Fruit fly (Drosophila melanogaster) whole organism, embryonic: ENCODE measurements around the gene CG31816.
A peak's percentile ranks its signal among the peaks of the same experiment; 100 is the strongest.

Experiments
- Bdp1 ChIP-seq: fragments of 200-800 bp; sonication (Bioruptor generic); optimal IDR thresholded peaks from 3 replicates; lab custom pipeline; 2016; ENCODE audit warnings: missing biosample characterization, missing genetic modification characterization
- Bgb ChIP-seq: fragments of 200-800 bp; sonication (Bioruptor generic); IDR thresholded peaks from 2 replicates; pipeline ENCODE4 v1.3.6; 2022; ENCODE audit warnings: missing biosample characterization, missing genetic modification characterization; ENCODE audit not compliant: partially characterized antibody
- Blimp-1 ChIP-seq: fragments of 200-800 bp; sonication (Bioruptor generic); optimal IDR thresholded peaks from 3 replicates; lab custom pipeline; 2018; ENCODE audit warnings: missing biosample characterization, missing genetic modification characterization, mild to moderate bottlenecking, moderate library complexity, missing genetic modification reagents
- CG1024 ChIP-seq: fragments of 200-800 bp; sonication (Bioruptor generic); IDR thresholded peaks from 2 replicates; pipeline ENCODE4 v1.3.6; 2022; ENCODE audit warnings: missing biosample characterization, missing genetic modification characterization
- CG10267 ChIP-seq: fragments of 200-800 bp; sonication (Bioruptor generic); optimal IDR thresholded peaks from 2 replicates; lab custom pipeline; 2018; ENCODE audit warnings: missing biosample characterization, mild to moderate bottlenecking, missing genetic modification characterization, moderate library complexity
- CG11695 ChIP-seq: fragments of 200-800 bp; sonication (Bioruptor generic); IDR thresholded peaks from 3 replicates; pipeline ENCODE4 v1.3.6; 2022; ENCODE audit warnings: missing biosample characterization, missing genetic modification characterization
- CG12219 ChIP-seq: fragments of 200-800 bp; sonication (Bioruptor generic); optimal IDR thresholded peaks from 3 replicates; lab custom pipeline; 2018; ENCODE audit warnings: missing biosample characterization, mild to moderate bottlenecking, missing genetic modification characterization
- CG14667 ChIP-seq: fragments of 200-800 bp; sonication (Bioruptor generic); IDR thresholded peaks from 2 replicates; pipeline ENCODE4 v1.3.6; 2022; ENCODE audit warnings: missing biosample characterization, missing genetic modification characterization
- CG14965 ChIP-seq: fragments of 200-800 bp; sonication (Bioruptor generic); optimal IDR thresholded peaks from 2 replicates; lab custom pipeline; 2016; ENCODE audit warnings: missing biosample characterization, missing genetic modification characterization, borderline replicate concordance
- CG15601 ChIP-seq: fragments of 200-800 bp; sonication (Bioruptor generic); optimal IDR thresholded peaks from 3 replicates; lab custom pipeline; 2019; ENCODE audit warnings: missing biosample characterization, mild to moderate bottlenecking, missing genetic modification characterization, moderate library complexity
- CG18011 ChIP-seq: fragments of 200-800 bp; sonication (Bioruptor generic); optimal IDR thresholded peaks from 2 replicates; lab custom pipeline; 2017; ENCODE audit warnings: missing biosample characterization, missing genetic modification characterization, mild to moderate bottlenecking, moderate library complexity, missing genotype
- CG18476 ChIP-seq: fragments of 200-800 bp; sonication (Bioruptor generic); optimal IDR thresholded peaks from 2 replicates; lab custom pipeline; 2016; ENCODE audit warnings: missing biosample characterization, mild to moderate bottlenecking, missing genetic modification characterization
- CG31441 ChIP-seq: fragments of 200-800 bp; sonication (Bioruptor generic); IDR thresholded peaks from 2 replicates; pipeline ENCODE4 v1.3.6; 2022; ENCODE audit warnings: missing biosample characterization, missing genetic modification characterization
- CG3407 ChIP-seq: fragments of 200-800 bp; sonication (Bioruptor generic); optimal IDR thresholded peaks from 2 replicates; lab custom pipeline; 2018; ENCODE audit warnings: missing biosample characterization, mild to moderate bottlenecking, missing genetic modification characterization
- CG3726 ChIP-seq: fragments of 200-800 bp; sonication (Bioruptor generic); IDR thresholded peaks from 3 replicates; pipeline ENCODE4, ENCODE4 v1.3.6; 2022; ENCODE audit warnings: missing biosample characterization, missing genetic modification characterization
- CG3838 ChIP-seq: fragments of 200-800 bp; sonication (Bioruptor generic); optimal IDR thresholded peaks from 3 replicates; lab custom pipeline; 2016; ENCODE audit warnings: missing biosample characterization, missing genetic modification characterization
- CG4328 ChIP-seq: fragments of 200-800 bp; sonication (Bioruptor generic); optimal IDR thresholded peaks from 3 replicates; lab custom pipeline; 2017; ENCODE audit warnings: missing biosample characterization, missing genetic modification reagents, missing genetic modification characterization
- CG4617 ChIP-seq: fragments of 200-800 bp; sonication (Bioruptor generic); optimal IDR thresholded peaks from 3 replicates; lab custom pipeline; 2016; ENCODE audit warnings: missing biosample characterization, missing genetic modification characterization, borderline replicate concordance
- CG7271 ChIP-seq: fragments of 200-800 bp; sonication (Bioruptor generic); optimal IDR thresholded peaks from 2 replicates; lab custom pipeline; 2018; ENCODE audit warnings: missing biosample characterization, mild to moderate bottlenecking, missing genetic modification characterization, moderate library complexity
- CG7786 ChIP-seq: fragments of 200-800 bp; sonication (Bioruptor generic); optimal IDR thresholded peaks from 2 replicates; lab custom pipeline; 2016; ENCODE audit warnings: missing biosample characterization, missing genetic modification characterization
- CTCF ChIP-seq: fragments of 200-800 bp; sonication (Bioruptor generic); optimal IDR thresholded peaks from 2 replicates; lab custom pipeline; 2017; ENCODE audit warnings: missing biosample characterization, mild to moderate bottlenecking, missing genetic modification characterization, moderate library complexity
- CoRest ChIP-seq: fragments of 200-800 bp; sonication (Bioruptor generic); optimal IDR thresholded peaks from 3 replicates; lab custom pipeline; 2018; ENCODE audit warnings: missing biosample characterization, mild to moderate bottlenecking, missing genetic modification characterization, moderate library complexity
- Deaf1 ChIP-seq: fragments of 200-800 bp; optimal IDR thresholded peaks from 3 replicates; lab custom pipeline; 2019; ENCODE audit warnings: missing biosample characterization, mild to moderate bottlenecking, missing genetic modification characterization, moderate library complexity
- Dip3 ChIP-seq: fragments of 200-800 bp; sonication (Bioruptor generic); optimal IDR thresholded peaks from 3 replicates; lab custom pipeline; 2016; ENCODE audit warnings: missing biosample characterization, missing genetic modification characterization
- Dll ChIP-seq: fragments of 200-800 bp; sonication (Bioruptor generic); IDR thresholded peaks from 4 replicates; pipeline ENCODE4 v1.3.6; 2022; ENCODE audit warnings: missing biosample characterization, missing genetic modification characterization; ENCODE audit not compliant: partially characterized antibody
- Dp ChIP-seq: fragments of 200-800 bp; sonication (Bioruptor generic); optimal IDR thresholded peaks from 2 replicates; lab custom pipeline; 2018; ENCODE audit warnings: missing biosample characterization, mild to moderate bottlenecking, missing genetic modification characterization, moderate library complexity
- ERR ChIP-seq: fragments of 200-800 bp; sonication (Bioruptor generic); optimal IDR thresholded peaks from 2 replicates; lab custom pipeline; 2016; ENCODE audit warnings: missing biosample characterization, missing genetic modification characterization
- Hey ChIP-seq: fragments of 200-800 bp; sonication (Bioruptor generic); optimal IDR thresholded peaks from 3 replicates; lab custom pipeline; 2018; ENCODE audit warnings: missing biosample characterization, mild to moderate bottlenecking, missing genetic modification characterization
- Hmx ChIP-seq: fragments of 200-800 bp; sonication (Bioruptor generic); optimal IDR thresholded peaks from 2 replicates; lab custom pipeline; 2016; ENCODE audit warnings: missing biosample characterization, missing genetic modification characterization
- Jarid2 ChIP-seq: fragments of 200-800 bp; sonication (Bioruptor generic); optimal IDR thresholded peaks from 3 replicates; lab custom pipeline; 2017; ENCODE audit warnings: mild to moderate bottlenecking, missing biosample characterization, missing genetic modification reagents, missing genetic modification characterization
- Poxn ChIP-seq: fragments of 200-800 bp; sonication (Bioruptor generic); IDR thresholded peaks from 2 replicates; pipeline ENCODE4 v1.3.6; 2022; ENCODE audit warnings: missing biosample characterization, missing genetic modification characterization
- ap ChIP-seq: fragments of 200-800 bp; sonication (Bioruptor generic); IDR thresholded peaks from 2 replicates; pipeline ENCODE4 v1.3.6; 2022; ENCODE audit warnings: missing biosample characterization, missing genetic modification characterization
- ara ChIP-seq: fragments of 200-800 bp; sonication (Bioruptor generic); IDR thresholded peaks from 2 replicates; pipeline ENCODE4 v1.3.6; 2022; ENCODE audit warnings: missing biosample characterization, missing genetic modification characterization
- ato ChIP-seq: fragments of 200-800 bp; sonication (Bioruptor generic); IDR thresholded peaks from 2 replicates; pipeline ENCODE4 v1.3.6; 2022; ENCODE audit warnings: missing biosample characterization, missing genetic modification characterization; ENCODE audit not compliant: partially characterized antibody
- bcd ChIP-seq: fragments of 200-800 bp; sonication (Bioruptor generic); optimal IDR thresholded peaks from 2 replicates; lab custom pipeline; 2017; ENCODE audit warnings: missing biosample characterization, mild to moderate bottlenecking, missing genetic modification characterization
- bowl ChIP-seq: fragments of 200-800 bp; sonication (Bioruptor generic); IDR thresholded peaks from 2 replicates; pipeline ENCODE4 v1.3.6; 2022; ENCODE audit warnings: missing biosample characterization, missing genetic modification characterization
- cato ChIP-seq: fragments of 200-800 bp; sonication (Bioruptor generic); optimal IDR thresholded peaks from 2 replicates; lab custom pipeline; 2016; ENCODE audit warnings: missing biosample characterization, missing genetic modification characterization, borderline replicate concordance
- cwo ChIP-seq: fragments of 200-800 bp; sonication (Bioruptor generic); optimal IDR thresholded peaks from 3 replicates; lab custom pipeline; 2017; ENCODE audit warnings: missing biosample characterization, missing genetic modification characterization, mild to moderate bottlenecking, moderate library complexity, missing genetic modification reagents
- ems ChIP-seq: fragments of 200-800 bp; sonication (Bioruptor generic); optimal IDR thresholded peaks from 3 replicates; lab custom pipeline; 2016; ENCODE audit warnings: missing biosample characterization, missing genetic modification characterization
- ftz-f1 ChIP-seq: fragments of 200-800 bp; sonication (Bioruptor generic); optimal IDR thresholded peaks from 2 replicates; lab custom pipeline; 2016; ENCODE audit warnings: missing biosample characterization, missing genetic modification characterization
- grau ChIP-seq: fragments of 200-800 bp; optimal IDR thresholded peaks from 3 replicates; lab custom pipeline; 2019; ENCODE audit warnings: missing biosample characterization, mild to moderate bottlenecking, missing genetic modification characterization, moderate library complexity
- hkb ChIP-seq, 2 experiments: fragments of 200-800 bp in 1 of 2; fragments of >200 bp in 1 of 2; sonication (Bioruptor generic) in 1 of 2; IDR thresholded peaks in 1 of 2; optimal IDR thresholded peaks in 1 of 2; 2 replicates each; pipeline versions ENCODE4 v1.3.6 to Lab custom; 2017 to 2022; ENCODE audit warnings: missing biosample characterization in 1 of 2, missing genetic modification characterization in 1 of 2
- hth ChIP-seq: fragments of >200 bp; optimal IDR thresholded peaks from 2 replicates; lab custom pipeline; 2017; ENCODE audit warnings: inconsistent platforms
- inv ChIP-seq: fragments of 200-800 bp; sonication (Bioruptor generic); IDR thresholded peaks from 2 replicates; pipeline ENCODE4 v1.3.6; 2022; ENCODE audit warnings: missing biosample characterization, missing genetic modification characterization; ENCODE audit not compliant: partially characterized antibody
- jigr1 ChIP-seq: fragments of 200-800 bp; sonication (Bioruptor generic); IDR thresholded peaks from 3 replicates; pipeline ENCODE4 v1.3.6; 2022; ENCODE audit warnings: missing biosample characterization, missing genetic modification characterization
- mld ChIP-seq: fragments of 200-800 bp; sonication (Bioruptor generic); IDR thresholded peaks from 3 replicates; pipeline ENCODE4 v1.3.6; 2022; ENCODE audit warnings: missing biosample characterization, missing genetic modification characterization; ENCODE audit not compliant: partially characterized antibody
- phol ChIP-seq: fragments of 200-800 bp; sonication (Bioruptor generic); optimal IDR thresholded peaks from 3 replicates; lab custom pipeline; 2018; ENCODE audit warnings: missing biosample characterization, mild to moderate bottlenecking, missing genetic modification characterization, moderate library complexity
- pum ChIP-seq: fragments of 200-800 bp; sonication (Bioruptor generic); optimal IDR thresholded peaks from 2 replicates; lab custom pipeline; 2016; ENCODE audit warnings: missing biosample characterization, missing genetic modification characterization
- ranshi ChIP-seq: fragments of 200-800 bp; sonication (Bioruptor generic); IDR thresholded peaks from 2 replicates; pipeline ENCODE4 v1.3.6; 2022; ENCODE audit warnings: missing biosample characterization, missing genetic modification characterization

CG31816 gene

DNA sequence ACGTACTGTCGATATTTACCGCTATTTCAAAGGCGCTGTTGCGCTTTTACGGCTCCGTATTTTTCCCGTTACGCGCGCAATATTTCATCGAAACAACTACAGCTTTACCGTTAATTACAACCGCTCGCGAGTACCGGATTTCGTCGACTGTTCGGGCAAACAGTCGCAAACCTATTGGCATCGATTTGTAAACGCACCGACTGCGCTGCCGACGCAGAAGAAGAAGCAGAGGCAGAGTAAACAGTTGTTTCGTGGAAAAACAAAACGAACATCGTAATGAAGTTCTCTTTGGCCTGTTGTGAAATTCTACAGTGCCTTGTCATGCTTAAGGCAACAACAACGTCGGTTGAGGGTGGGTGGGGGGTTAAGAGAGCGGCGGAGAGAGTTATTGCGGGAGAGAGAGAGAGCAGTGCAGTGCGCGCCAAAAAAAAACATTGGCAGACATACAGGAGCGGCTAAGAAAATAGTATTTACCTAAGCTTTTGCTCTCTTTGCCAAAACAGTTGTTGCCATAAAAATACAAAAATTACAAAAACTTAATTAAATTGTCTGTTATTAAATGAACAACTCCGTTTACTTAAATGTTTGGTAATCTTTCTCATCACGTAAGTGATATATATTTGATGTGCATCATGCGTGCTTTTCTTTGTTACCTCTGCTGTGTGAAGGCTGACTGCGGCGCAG, 9.5 kb upstream of the CG31816 start, which contains the start of gene CG5953 (continued):
- TF ChIP-seq ara (GFP tag; lab: Robert Waterston, UW): peak; percentile 94
- peak; percentile 89 for TF ChIP-seq CG1024 (GFP tag; lab: Robert Waterston, UW)
- TF ChIP-seq Bdp1 (GFP tag; lab: Kevin White, UChicago): peak; percentile 87
- TF ChIP-seq ranshi (GFP tag; lab: Robert Waterston, UW): peak; percentile 96
- peak; percentile 83 for TF ChIP-seq cato (GFP tag; lab: Kevin White, UChicago)
- TF ChIP-seq CG7271 (tag; lab: Kevin White, UChicago): peak; percentile 88
- TF ChIP-seq Blimp-1 (GFP tag; lab: Kevin White, UChicago): peak; percentile 94
- peak; percentile 95 for TF ChIP-seq Jarid2 (GFP tag; lab: Kevin White, UChicago)
- peak; percentile 97 for TF ChIP-seq CG11695 (GFP tag; lab: Robert Waterston, UW)
- peak; percentile 91 for TF ChIP-seq ems (GFP tag; lab: Kevin White, UChicago)
- peak; percentile 97 for TF ChIP-seq bcd (GFP tag; lab: Kevin White, UChicago)
- peak; percentile 66 for TF ChIP-seq CTCF (GFP tag; lab: Kevin White, UChicago)
- no peak for TF ChIP-seq hth (lab: Kevin White, UChicago)
- TF ChIP-seq ftz-f1 (GFP tag; lab: Kevin White, UChicago): peak; percentile 87
- TF ChIP-seq CG18011: peak; percentile 84
- TF ChIP-seq CG3726: peak; percentile 94
- TF ChIP-seq Bgb (GFP tag; lab: Robert Waterston, UW): peak; percentile 60
- peak; percentile 49 for TF ChIP-seq CG14965 (GFP tag; lab: Kevin White, UChicago)
- peak; percentile 87 for TF ChIP-seq Deaf1 (tag; lab: Kevin White, UChicago)
- peak; percentile 96 for TF ChIP-seq cwo (GFP tag; lab: Kevin White, UChicago)
- TF ChIP-seq Hey (tag; lab: Kevin White, UChicago): peak; percentile 55
- no peak for TF ChIP-seq hkb (optimal IDR thresholded peaks at IDR 0.05; lab: Kevin White, UChicago)
- peak; percentile 97 for TF ChIP-seq hkb (GFP tag; IDR thresholded peaks at IDR 0.05; lab: Robert Waterston, UW)
- peak; percentile 84 for TF ChIP-seq jigr1 (GFP tag; lab: Robert Waterston, UW)
- peak; percentile 96 for TF ChIP-seq CG12219
- peak; percentile 94 for TF ChIP-seq pum (GFP tag; lab: Kevin White, UChicago)
- TF ChIP-seq bowl: peak; percentile 92
- TF ChIP-seq CG18476 (GFP tag; lab: Kevin White, UChicago): peak; percentile 90
- peak; percentile 97 for TF ChIP-seq CoRest (tag; lab: Kevin White, UChicago)
- peak; percentile 62; the same call in 1 of the 2 replicates for TF ChIP-seq ato (GFP tag; lab: Robert Waterston, UW)
- TF ChIP-seq phol (tag; lab: Kevin White, UChicago): peak; percentile 97
- peak; percentile 84 for TF ChIP-seq CG4617 (GFP tag; lab: Kevin White, UChicago)
- peak; percentile 81 for TF ChIP-seq Hmx (GFP tag; lab: Kevin White, UChicago)
- TF ChIP-seq CG15601 (tag; lab: Kevin White, UChicago): peak; percentile 95
- TF ChIP-seq Poxn (GFP tag; lab: Robert Waterston, UW): peak; percentile 93
- TF ChIP-seq Dll (GFP tag; lab: Robert Waterston, UW): no peak
- TF ChIP-seq CG7786 (GFP tag; lab: Kevin White, UChicago): peak; percentile 94
- peak; percentile 93 for TF ChIP-seq Dip3 (GFP tag; lab: Kevin White, UChicago)
- TF ChIP-seq CG3838: peak; percentile 88
- peak; percentile 93 for TF ChIP-seq CG3407 (GFP tag; lab: Kevin White, UChicago)
- TF ChIP-seq Dp (GFP tag; lab: Kevin White, UChicago): peak; percentile 26
- peak; percentile 96 for TF ChIP-seq CG14667 (GFP tag; lab: Robert Waterston, UW)
- peak; percentile 95 for TF ChIP-seq CG4328 (GFP tag; lab: Kevin White, UChicago)
- peak; percentile 93 for TF ChIP-seq CG10267
- no peak for TF ChIP-seq inv (GFP tag; lab: Robert Waterston, UW)
- peak; percentile 95 for TF ChIP-seq grau (tag; lab: Kevin White, UChicago)
- no peak for TF ChIP-seq mld (GFP tag; lab: Robert Waterston, UW)
- peak; percentile 93 for TF ChIP-seq CG31441 (GFP tag; lab: Robert Waterston, UW)
- TF ChIP-seq ap: peak; percentile 96
- peak; percentile 88 for TF ChIP-seq ERR (GFP tag; lab: Kevin White, UChicago)
